Worm (Caenorhabditis elegans) whole organism, young adult: ENCODE measurements around the gene fbxa-64.

Experiments used
- T07F8.4 ChIP-seq: sonication (generic microtip); optimal IDR thresholded peaks from 2 replicates; lab custom pipeline; 2016; ENCODE audit warnings: mild to moderate bottlenecking, missing genetic modification characterization, moderate library complexity, missing compliant biosample characterization
- bed-1 ChIP-seq: fragments of 200-800 bp; sonication (Bioruptor generic); IDR thresholded peaks from 2 replicates; pipeline ENCODE4 v1.3.6; 2022; ENCODE audit warnings: missing genetic modification reagents, missing genetic modification characterization, missing compliant biosample characterization
- lin-35 ChIP-seq, 3 experiments: fragments of 150-350 bp in 2 of 3; sonication (generic microtip) in 1 of 3; optimal IDR thresholded peaks; 2 replicates each; lab custom pipeline; 2014 to 2018; ENCODE audit warnings: missing biosample characterization in 3 of 3, missing genetic modification characterization in 3 of 3, missing genetic modification reagents in 3 of 3
- nfya-1 ChIP-seq: sonication (generic microtip); optimal IDR thresholded peaks from 2 replicates; lab custom pipeline; 2017; ENCODE audit warnings: antibody characterized with exemption, missing compliant biosample characterization, missing genetic modification characterization, borderline replicate concordance; ENCODE audit not compliant: insufficient read depth
- unc-62 ChIP-seq: fragments of 150-350 bp; optimal IDR thresholded peaks from 2 replicates; lab custom pipeline; 2014; ENCODE audit warnings: missing biosample characterization, missing genetic modification reagents, missing genetic modification characterization
- ztf-18 ChIP-seq: sonication (generic microtip); optimal IDR thresholded peaks from 2 replicates; lab custom pipeline; 2016; ENCODE audit warnings: missing genotype, mild to moderate bottlenecking, missing genetic modification characterization, missing compliant biosample characterization

- no peak for TF ChIP-seq ztf-18 (tag; lab: Kevin White, UChicago)
- TF ChIP-seq T07F8.4 (tag; lab: Kevin White, UChicago) = no peak
- no peak for TF ChIP-seq unc-62
- no peak for TF ChIP-seq lin-35 (GFP tag; optimal IDR thresholded peaks at IDR 0.05; lab: Kevin White, UChicago)
- TF ChIP-seq bed-1 = no peak
- TF ChIP-seq nfya-1 = no peak
These were observed 5.0 kb upstream of the fbxa-64 start, which contains the start of gene str-64 for ce11 chrV:3282957-3283356.
